Worm (Caenorhabditis elegans): ENCODE data around the gene R102.4.

- TF ChIP-seq T23F11.4 (GFP tag; optimal IDR thresholded peaks at IDR 0.05) (no peak), nhr-11 (tag; optimal IDR thresholded peaks at IDR 0.05) (no peak)
Observed at ce11 chrIV:10664134-10664533, 31.0 kb downstream of the R102.4 start, which contains the start of gene K08C7.7.
